Worm (Caenorhabditis elegans) whole organism, L1 larva: ENCODE results near the gene sri-39.

Experiments
- C04F5.9 ChIP-seq: sonication (generic microtip); optimal IDR thresholded peaks from 2 replicates; lab custom pipeline; 2016; ENCODE audit warnings: missing genetic modification characterization, missing compliant biosample characterization
- ceh-82 ChIP-seq, 3 experiments: fragments of 150-350 bp in 1 of 3; sonication (generic microtip) in 2 of 3; optimal IDR thresholded peaks; 2 replicates each; lab custom pipeline; 2014 to 2017; ENCODE audit warnings: missing biosample characterization in 3 of 3, missing genetic modification characterization in 3 of 3
- elt-2 ChIP-seq: sonication (generic microtip); optimal IDR thresholded peaks from 2 replicates; lab custom pipeline; 2016; ENCODE audit warnings: missing genetic modification characterization, mild to moderate bottlenecking, inconsistent platforms, missing compliant biosample characterization, missing genetic modification reagents
- fos-1 ChIP-seq: fragments of 150-350 bp; optimal IDR thresholded peaks from 2 replicates; lab custom pipeline; 2014; ENCODE audit warnings: missing biosample characterization, missing genetic modification characterization
- hlh-4 ChIP-seq: sonication (generic microtip); optimal IDR thresholded peaks from 2 replicates; lab custom pipeline; 2016; ENCODE audit warnings: mild to moderate bottlenecking, missing genetic modification characterization, missing compliant biosample characterization
- mef-2 ChIP-seq: fragments of 150-350 bp; optimal IDR thresholded peaks from 2 replicates; lab custom pipeline; 2014; ENCODE audit warnings: missing biosample characterization, missing genetic modification characterization
- nhr-77 ChIP-seq: fragments of 150-350 bp; optimal IDR thresholded peaks from 2 replicates; lab custom pipeline; 2014; ENCODE audit warnings: missing biosample characterization, missing genetic modification characterization
- nhr-84 ChIP-seq: sonication (generic microtip); optimal IDR thresholded peaks from 2 replicates; lab custom pipeline; 2017; ENCODE audit warnings: missing biosample characterization, missing genetic modification characterization
- unc-86 ChIP-seq: sonication (generic microtip); optimal IDR thresholded peaks from 2 replicates; lab custom pipeline; 2016; ENCODE audit warnings: missing genetic modification characterization, missing compliant biosample characterization
- ztf-4 ChIP-seq: fragments of 150-350 bp; optimal IDR thresholded peaks from 2 replicates; lab custom pipeline; 2014; ENCODE audit warnings: missing biosample characterization, missing genetic modification characterization

DNA sequence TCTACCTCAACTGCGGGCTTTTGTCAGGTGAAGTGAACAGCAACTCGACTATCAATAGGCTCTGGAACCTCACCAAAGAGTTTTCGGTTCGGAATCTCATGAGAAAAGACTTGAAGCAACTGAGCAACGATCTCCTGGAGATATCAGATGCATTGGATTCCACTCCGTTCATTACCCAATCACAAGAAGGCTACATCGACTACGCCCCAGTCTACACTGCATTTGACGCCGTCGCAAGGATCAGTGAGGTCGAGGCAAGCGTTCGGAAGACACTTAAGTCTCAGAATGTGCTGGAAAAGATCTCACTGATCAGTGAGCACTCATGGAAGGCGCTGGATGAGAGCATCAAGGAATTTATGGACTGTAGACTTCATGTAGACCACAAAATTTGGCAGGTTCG lies 9.1 kb upstream of the sri-39 start:
- TF ChIP-seq ceh-82 (tag; optimal IDR thresholded peaks at IDR 0.05; lab: Kevin White, UChicago) (no peak), unc-86 (tag; lab: Kevin White, UChicago) (no peak), ztf-4 (no peak), hlh-4 (tag; lab: Kevin White, UChicago) (no peak), mef-2 (tag; lab: Kevin White, UChicago) (no peak), nhr-84 (no peak), fos-1 (tag; lab: Kevin White, UChicago) (no peak), C04F5.9 (tag; lab: Kevin White, UChicago) (no peak), nhr-77 (tag; lab: Kevin White, UChicago) (no peak), elt-2 (tag; lab: Kevin White, UChicago) (no peak)
